Worm (Caenorhabditis elegans): ENCODE results near the gene cyp-14A2.

The cyp-14A2 gene

DNA sequence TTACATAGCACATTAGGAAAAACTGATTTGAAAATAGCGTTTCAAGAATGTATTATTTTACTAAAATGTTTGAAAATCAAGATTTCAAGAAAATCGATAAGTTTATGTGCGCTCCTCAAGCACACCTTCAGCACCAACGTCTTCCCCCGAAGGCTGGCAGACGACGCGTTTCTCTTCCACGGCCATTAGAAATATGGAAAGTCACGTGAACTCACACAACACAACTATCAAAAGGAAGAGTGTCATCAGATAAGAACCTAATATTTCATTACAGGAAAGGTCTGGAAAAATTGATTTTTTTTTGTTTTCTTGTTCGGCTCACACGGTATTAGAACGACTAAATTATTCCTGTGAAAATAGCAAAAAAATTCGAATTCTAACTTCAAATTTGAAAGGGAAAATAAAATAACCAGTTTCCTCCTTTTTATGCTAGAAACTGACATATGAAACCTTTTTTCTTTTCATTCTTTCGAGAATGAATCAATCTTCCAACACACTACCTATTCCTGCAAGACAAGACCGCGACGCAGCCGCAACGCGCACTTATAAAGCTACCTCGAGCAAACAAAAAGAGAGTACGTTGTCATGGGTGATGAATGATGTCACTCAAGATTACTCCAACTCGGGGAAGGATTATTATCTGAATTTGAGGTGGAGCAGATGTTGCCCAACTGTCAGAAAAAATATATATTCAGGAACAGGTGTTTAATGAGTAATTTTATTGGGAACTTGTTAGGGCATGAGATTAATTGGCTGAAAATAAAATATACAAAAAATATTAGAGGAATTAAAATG, 44.2 kb downstream of the cyp-14A2 start:
- TF ChIP-seq nhr-80 (tag; optimal IDR thresholded peaks at IDR 0.05) (peak; percentile 67), lin-40 (tag; optimal IDR thresholded peaks at IDR 0.05) (peak; percentile 9), hsf-1 (GFP tag; IDR thresholded peaks at IDR 0.05) (0 out of 2 replicates have a peak, but pooled peaks have one; percentile 11), unc-62 (GFP tag; optimal IDR thresholded peaks at IDR 0.05) (peak; percentile 29), madf-3 (GFP tag; IDR thresholded peaks at IDR 0.05) (peak; percentile 78; the same call in 1 of the 2 replicates), nfya-2 (GFP tag; IDR thresholded peaks at IDR 0.05) (no peak)

DNA sequence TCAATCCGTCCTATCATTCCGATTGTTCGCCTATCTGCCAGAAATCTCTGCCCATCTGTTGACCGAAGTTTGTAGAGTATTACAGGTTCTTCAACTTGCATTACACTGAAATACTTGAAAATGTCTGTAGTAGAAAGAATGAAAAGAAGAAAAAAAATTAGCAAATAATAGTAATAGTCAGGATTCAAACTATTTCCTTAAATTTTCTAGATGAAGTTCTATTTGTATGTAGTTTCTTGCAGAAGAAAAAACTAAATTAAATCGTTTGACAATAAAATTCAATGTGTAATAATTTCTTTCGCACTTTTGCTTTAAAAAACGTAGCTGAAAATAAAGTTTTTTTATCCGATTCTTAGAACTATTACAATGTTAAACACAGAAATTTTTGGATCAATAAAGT, 44.9 kb downstream of the cyp-14A2 start, which contains the start of gene skr-19:
Gene skr-19 (minus strand): TSS at position 101 of the 400 bp plus-strand sequence.
- TF ChIP-seq T07F8.4 (tag; optimal IDR thresholded peaks at IDR 0.05) (no peak), B0336.3 (GFP tag; IDR thresholded peaks at IDR 0.05) (no peak), snpc-1.1 (tag; optimal IDR thresholded peaks at IDR 0.05; ENCODE audit: insufficient read depth) (no peak), snpc-4 (GFP tag; optimal IDR thresholded peaks at IDR 0.05) (no peak), snpc-4 (tag; optimal IDR thresholded peaks at IDR 0.05) (no peak), ceh-40 (GFP tag; IDR thresholded peaks at IDR 0.05) (no peak), nhr-179 (tag; optimal IDR thresholded peaks at IDR 0.05) (no peak), F37B4.10 (GFP tag; IDR thresholded peaks at IDR 0.05) (no peak), madf-6 (GFP tag; IDR thresholded peaks at IDR 0.05) (no peak), dpl-1 (GFP tag; optimal IDR thresholded peaks at IDR 0.05) (no peak), hlh-12 (tag; optimal IDR thresholded peaks at IDR 0.05) (no peak), lin-26 (GFP tag; IDR thresholded peaks at IDR 0.05) (no peak), ztf-28 (GFP tag; IDR thresholded peaks at IDR 0.05) (no peak)

ce11 chrX:13223437-13223836, 46.0 kb downstream of the cyp-14A2 start, which contains the start of gene skr-20:
Gene skr-20, minus strand, starts transcription at chrX:13223537.
- no peak for TF ChIP-seq lsy-27 (tag; optimal IDR thresholded peaks at IDR 0.05; ENCODE audit: borderline replicate concordance, insufficient read depth)
- no peak for TF ChIP-seq ztf-3 (GFP tag; optimal IDR thresholded peaks at IDR 0.05)
- TF ChIP-seq snpc-1.3 (tag; optimal IDR thresholded peaks at IDR 0.05; ENCODE audit: insufficient read depth), result no peak
- no peak for TF ChIP-seq fkh-3 (tag; optimal IDR thresholded peaks at IDR 0.05)
- no peak for TF ChIP-seq aptf-2 (GFP tag; conservative IDR thresholded peaks at IDR 0.05)
- TF ChIP-seq ceh-79 (tag; optimal IDR thresholded peaks at IDR 0.05), result no peak
- TF ChIP-seq lin-35 (GFP tag; optimal IDR thresholded peaks at IDR 0.05), result no peak

DNA sequence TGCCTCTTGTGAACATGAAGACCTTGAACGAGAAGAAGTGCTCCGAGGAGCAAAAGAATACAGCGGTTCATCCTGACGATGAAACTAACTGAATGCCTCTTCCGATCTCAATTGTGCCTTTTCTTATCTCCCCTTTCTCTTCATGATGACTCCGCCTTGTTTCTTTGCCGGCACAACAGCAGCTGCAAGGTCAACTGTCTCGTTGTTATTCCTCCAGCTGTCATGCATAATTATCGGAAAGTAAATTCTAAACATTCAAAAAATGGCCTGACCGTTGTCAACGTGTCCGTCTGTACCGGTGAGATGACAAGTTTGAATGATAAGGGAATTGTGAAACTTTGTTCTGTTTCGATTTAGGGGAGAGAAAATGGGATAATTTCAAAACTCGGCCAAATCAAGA, 48.1 kb downstream of the cyp-14A2 start, which contains the start of gene asp-4:
Gene asp-4 (minus strand): TSS at position 106 of the 400 bp plus-strand sequence.
- TF ChIP-seq pbrm-1 (GFP tag; IDR thresholded peaks at IDR 0.05) (no peak), ZK185.1 (tag; optimal IDR thresholded peaks at IDR 0.05; ENCODE audit: poor library complexity, severe bottlenecking) (no peak), zim-3 (tag; optimal IDR thresholded peaks at IDR 0.05) (no peak), xnd-1 (tag; optimal IDR thresholded peaks at IDR 0.05) (no peak), sdz-38 (tag; optimal IDR thresholded peaks at IDR 0.05) (no peak), let-607 (tag; optimal IDR thresholded peaks at IDR 0.05) (peak in 1 of 2 experiments; percentile 33), F37B4.10 (GFP tag; IDR thresholded peaks at IDR 0.05) (no peak), lsl-1 (GFP tag; optimal IDR thresholded peaks at IDR 0.05) (no peak), ztf-22 (GFP tag; optimal IDR thresholded peaks at IDR 0.05) (peak; percentile 13), snpc-4 (GFP tag; optimal IDR thresholded peaks at IDR 0.05) (no peak), snpc-4 (tag; optimal IDR thresholded peaks at IDR 0.05) (no peak), F57A8.1 (GFP tag; optimal IDR thresholded peaks at IDR 0.05) (no peak), lin-40 (tag; optimal IDR thresholded peaks at IDR 0.05) (no peak), cebp-1 (GFP tag; IDR thresholded peaks at IDR 0.05) (no peak; the same call in 1 of the 2 replicates), cebp-1 (tag; optimal IDR thresholded peaks at IDR 0.05) (peak; percentile 36), dox-1 (GFP tag; IDR thresholded peaks at IDR 0.05) (peak; percentile 51), nhr-80 (tag; optimal IDR thresholded peaks at IDR 0.05) (peak; percentile 85), tbp1 (GFP tag; optimal IDR thresholded peaks at IDR 0.05) (peak; percentile 3), hmg-1.2 (GFP tag; IDR thresholded peaks at IDR 0.05) (no peak), unc-62 (GFP tag; optimal IDR thresholded peaks at IDR 0.05) (peak; percentile 84)
